Worm (Caenorhabditis elegans) whole organism, young adult: ENCODE measurements around the gene sru-21.
A peak's percentile ranks its signal among the peaks of the same experiment; 100 is the strongest.
"Not testable (repeated sequence)": the region's sequence is repeated elsewhere in the genome, so short reads cannot be mapped to it uniquely, and the experiment has no call there.

ENCODE experiments used
- B0035.1 ChIP-seq: sonication (generic microtip); optimal IDR thresholded peaks from 2 replicates; lab custom pipeline; 2016; ENCODE audit warnings: missing genetic modification characterization, mild to moderate bottlenecking, missing compliant biosample characterization, missing genotype, missing genetic modification reagents
- F57C9.4 ChIP-seq: sonication (generic microtip); optimal IDR thresholded peaks from 2 replicates; lab custom pipeline; 2017; ENCODE audit warnings: mild to moderate bottlenecking, missing genetic modification characterization, missing compliant biosample characterization
- K12H6.12 ChIP-seq: fragments of 200-800 bp; sonication (Bioruptor generic); optimal IDR thresholded peaks from 2 replicates; lab custom pipeline; 2018; ENCODE audit warnings: mild to moderate bottlenecking, missing genetic modification characterization, missing compliant biosample characterization
- Y79H2A.3 ChIP-seq: fragments of 200-800 bp; sonication (Bioruptor generic); conservative IDR thresholded peaks from 2 replicates; pipeline ENCODE4 v1.3.6; 2022; ENCODE audit warnings: missing genetic modification reagents, missing genetic modification characterization, missing compliant biosample characterization
- attf-6 ChIP-seq: fragments of 200-800 bp; sonication (Bioruptor generic); IDR thresholded peaks from 2 replicates; pipeline ENCODE4 v1.3.6; 2022; ENCODE audit warnings: missing genetic modification reagents, missing genetic modification characterization, missing compliant biosample characterization
- bed-1 ChIP-seq: fragments of 200-800 bp; sonication (Bioruptor generic); IDR thresholded peaks from 2 replicates; pipeline ENCODE4 v1.3.6; 2022; ENCODE audit warnings: missing genetic modification reagents, missing genetic modification characterization, missing compliant biosample characterization
- ceh-27 ChIP-seq: fragments of 200-800 bp; sonication (Bioruptor generic); optimal IDR thresholded peaks from 2 replicates; lab custom pipeline; 2018; ENCODE audit warnings: mild to moderate bottlenecking, missing genetic modification characterization, moderate library complexity, missing compliant biosample characterization
- ceh-58 ChIP-seq: fragments of 200-800 bp; sonication (Bioruptor generic); IDR thresholded peaks from 2 replicates; pipeline ENCODE4 v1.3.6; 2022; ENCODE audit warnings: missing genetic modification characterization, missing compliant biosample characterization
- ceh-79 ChIP-seq: sonication (generic microtip); optimal IDR thresholded peaks from 2 replicates; lab custom pipeline; 2017; ENCODE audit warnings: mild to moderate bottlenecking, missing genetic modification characterization, missing compliant biosample characterization
- efl-1 ChIP-seq: fragments of 150-350 bp; optimal IDR thresholded peaks from 2 replicates; lab custom pipeline; 2014; ENCODE audit warnings: missing biosample characterization, missing genetic modification reagents, missing genetic modification characterization
- ets-4 ChIP-seq: fragments of 200-800 bp; sonication (Bioruptor generic); optimal IDR thresholded peaks from 2 replicates; lab custom pipeline; 2018; ENCODE audit warnings: mild to moderate bottlenecking, missing genetic modification characterization, missing compliant biosample characterization
- hmg-1.2 ChIP-seq: fragments of 200-800 bp; sonication (Bioruptor generic); IDR thresholded peaks from 2 replicates; pipeline ENCODE4 v1.3.6; 2022; ENCODE audit warnings: missing genetic modification reagents, missing genetic modification characterization, missing compliant biosample characterization
- hsf-1 ChIP-seq: fragments of 200-800 bp; sonication (Bioruptor generic); IDR thresholded peaks from 2 replicates; pipeline ENCODE4 v1.3.6; 2022; ENCODE audit warnings: missing genetic modification reagents, missing genetic modification characterization, missing compliant biosample characterization
- lsl-1 ChIP-seq: fragments of 200-800 bp; sonication (Bioruptor generic); optimal IDR thresholded peaks from 2 replicates; lab custom pipeline; 2018; ENCODE audit warnings: mild to moderate bottlenecking, missing genetic modification characterization, moderate library complexity, missing compliant biosample characterization
- madf-6 ChIP-seq: fragments of 200-800 bp; sonication (Bioruptor generic); IDR thresholded peaks from 2 replicates; pipeline ENCODE4 v1.3.6; 2022; ENCODE audit warnings: missing genetic modification reagents, missing genetic modification characterization, missing compliant biosample characterization
- mxl-1 ChIP-seq: sonication (generic microtip); optimal IDR thresholded peaks from 2 replicates; lab custom pipeline; 2016; ENCODE audit warnings: missing genetic modification characterization, missing compliant biosample characterization
- nfya-1 ChIP-seq: sonication (generic microtip); optimal IDR thresholded peaks from 2 replicates; lab custom pipeline; 2017; ENCODE audit warnings: antibody characterized with exemption, missing compliant biosample characterization, missing genetic modification characterization, borderline replicate concordance; ENCODE audit not compliant: insufficient read depth
- nfyb-1 ChIP-seq: fragments of 200-800 bp; sonication (Bioruptor generic); IDR thresholded peaks from 2 replicates; pipeline ENCODE4 v1.3.6; 2022; ENCODE audit warnings: missing genetic modification reagents, missing genetic modification characterization, missing compliant biosample characterization
- nhr-27 ChIP-seq: fragments of 200-800 bp; sonication (Bioruptor generic); optimal IDR thresholded peaks from 2 replicates; lab custom pipeline; 2018; ENCODE audit warnings: mild to moderate bottlenecking, missing genetic modification characterization, moderate library complexity, missing compliant biosample characterization
- nhr-80 ChIP-seq: sonication (generic microtip); optimal IDR thresholded peaks from 2 replicates; lab custom pipeline; 2016; ENCODE audit warnings: missing genetic modification characterization, missing compliant biosample characterization
- sdz-38 ChIP-seq: sonication (generic microtip); optimal IDR thresholded peaks from 2 replicates; lab custom pipeline; 2016; ENCODE audit warnings: missing genotype, missing genetic modification characterization, missing compliant biosample characterization
- snpc-1.1 ChIP-seq: sonication (generic microtip); optimal IDR thresholded peaks from 2 replicates; lab custom pipeline; 2017; ENCODE audit warnings: missing genetic modification characterization, mild to moderate bottlenecking, missing compliant biosample characterization, antibody characterized with exemption, moderate library complexity, missing genotype, missing genetic modification reagents; ENCODE audit not compliant: insufficient read depth
- snpc-3.4 ChIP-seq: sonication (generic microtip); optimal IDR thresholded peaks from 2 replicates; lab custom pipeline; 2017; ENCODE audit warnings: missing genetic modification characterization, mild to moderate bottlenecking, missing compliant biosample characterization, antibody characterized with exemption, moderate library complexity, missing genotype, missing genetic modification reagents
- snpc-4 ChIP-seq, 5 experiments: fragments of 150-350 bp in 1 of 5; sonication (generic microtip) in 4 of 5; optimal IDR thresholded peaks; 2 replicates each; lab custom pipeline; 2014 to 2018; ENCODE audit warnings: missing genetic modification characterization in 5 of 5, missing biosample characterization in 3 of 5, antibody characterized with exemption in 2 of 5, mild to moderate bottlenecking in 2 of 5, missing compliant biosample characterization in 2 of 5, missing genotype in 2 of 5, moderate library complexity in 2 of 5, missing genetic modification reagents in 1 of 5
- sptf-2 ChIP-seq: fragments of 200-800 bp; sonication (Bioruptor generic); optimal IDR thresholded peaks from 2 replicates; lab custom pipeline; 2018; ENCODE audit warnings: mild to moderate bottlenecking, missing genetic modification characterization, missing compliant biosample characterization
- unc-62 ChIP-seq: fragments of 150-350 bp; optimal IDR thresholded peaks from 2 replicates; lab custom pipeline; 2014; ENCODE audit warnings: missing biosample characterization, missing genetic modification reagents, missing genetic modification characterization
- zfh-2 ChIP-seq: fragments of 200-800 bp; sonication (Bioruptor generic); conservative IDR thresholded peaks from 2 replicates; pipeline ENCODE4 v1.3.6; 2022; ENCODE audit warnings: missing genetic modification reagents, missing genetic modification characterization, missing compliant biosample characterization
- zim-3 ChIP-seq: sonication (generic microtip); optimal IDR thresholded peaks from 2 replicates; lab custom pipeline; 2017; ENCODE audit warnings: mild to moderate bottlenecking, missing genetic modification characterization, moderate library complexity, missing compliant biosample characterization
- ztf-22 ChIP-seq: fragments of 200-800 bp; sonication (Bioruptor generic); optimal IDR thresholded peaks from 2 replicates; lab custom pipeline; 2018; ENCODE audit warnings: mild to moderate bottlenecking, missing genetic modification characterization, moderate library complexity, missing compliant biosample characterization
- ztf-3 ChIP-seq: fragments of 200-800 bp; sonication (Bioruptor generic); optimal IDR thresholded peaks from 2 replicates; lab custom pipeline; 2018; ENCODE audit warnings: mild to moderate bottlenecking, missing genetic modification characterization, missing compliant biosample characterization

Gene sru-21

DNA sequence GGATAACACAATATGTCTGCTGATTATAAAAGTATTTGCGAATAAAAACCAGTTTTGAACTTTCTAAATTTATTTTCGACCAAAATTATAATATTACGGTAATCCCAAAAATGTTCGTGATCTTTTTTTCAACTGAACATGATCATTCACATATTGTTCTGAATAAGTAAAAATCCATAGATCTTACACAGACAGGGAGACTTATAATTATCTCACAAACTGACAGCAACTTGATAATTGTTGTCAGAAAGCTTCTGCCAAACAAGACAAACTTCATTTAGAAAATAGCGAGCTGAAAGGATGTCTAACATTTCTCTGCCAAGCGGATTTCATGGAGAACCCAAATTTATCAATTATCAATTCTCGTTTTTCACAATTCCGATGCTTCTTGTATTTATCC lies at the start of gene sru-21:
sru-21 (plus strand) TSS at position 301 of the 400 bp plus-strand sequence.
- TF ChIP-seq nhr-27 (tag; lab: Kevin White, UChicago), result no peak
- TF ChIP-seq zfh-2, result no peak
- TF ChIP-seq nhr-80 (tag; lab: Kevin White, UChicago), result no peak
- no peak for TF ChIP-seq ceh-79 (tag; lab: Kevin White, UChicago)
- TF ChIP-seq, all 124 proteins: peak for 0

DNA sequence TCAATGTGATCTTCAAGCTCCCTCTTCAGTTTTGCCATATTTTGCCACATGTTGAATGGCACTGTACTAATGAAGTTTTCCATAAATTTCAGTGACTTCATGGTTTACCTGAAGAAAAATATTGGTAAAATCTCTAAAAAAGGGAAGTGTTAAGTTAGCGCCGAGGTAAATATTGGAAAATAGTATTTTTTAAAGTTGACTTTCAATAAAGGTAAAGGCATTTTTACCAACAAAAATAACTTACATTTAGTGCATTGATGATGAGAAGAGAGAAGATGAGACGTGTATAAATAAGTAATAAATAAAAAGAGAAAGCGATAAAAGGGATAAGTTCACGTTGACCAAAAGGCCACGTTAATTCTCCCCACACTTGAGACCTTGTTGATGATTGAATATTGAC lies 48.4 kb upstream of the sru-21 start, which contains the start of gene Y45F10B.8:
Y45F10B.8 (minus strand) TSS at position 101 of the 400 bp plus-strand sequence.
- TF ChIP-seq bed-1; zim-3 (tag; lab: Kevin White, UChicago); B0035.1 (tag; lab: Kevin White, UChicago): not testable (repeated sequence)

DNA sequence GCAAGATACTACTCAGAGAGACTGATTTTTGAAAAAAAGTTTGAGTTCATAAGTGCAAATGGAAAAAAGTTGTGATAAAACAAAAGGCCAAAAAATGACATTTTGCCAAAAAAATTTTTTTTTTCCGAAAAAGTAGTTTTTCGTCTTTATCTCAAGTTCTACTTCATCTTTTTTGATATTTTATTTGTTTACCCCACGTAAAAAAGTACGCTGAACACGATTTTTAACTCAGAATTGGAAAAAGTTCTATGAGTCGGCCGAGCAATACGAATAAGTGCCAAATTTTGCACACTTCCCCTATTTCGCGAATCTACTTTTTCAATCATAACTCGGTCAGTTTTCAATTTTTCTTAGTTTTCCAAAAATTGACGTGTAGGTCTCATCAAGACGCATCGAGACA lies 47.6 kb upstream of the sru-21 start, which contains the start of gene sru-16:
sru-16 (plus strand) TSS at position 301 of the 400 bp plus-strand sequence.
- not testable (repeated sequence) for TF ChIP-seq ceh-58, nfyb-1, madf-6 (GFP tag; lab: Robert Waterston, UW)

DNA sequence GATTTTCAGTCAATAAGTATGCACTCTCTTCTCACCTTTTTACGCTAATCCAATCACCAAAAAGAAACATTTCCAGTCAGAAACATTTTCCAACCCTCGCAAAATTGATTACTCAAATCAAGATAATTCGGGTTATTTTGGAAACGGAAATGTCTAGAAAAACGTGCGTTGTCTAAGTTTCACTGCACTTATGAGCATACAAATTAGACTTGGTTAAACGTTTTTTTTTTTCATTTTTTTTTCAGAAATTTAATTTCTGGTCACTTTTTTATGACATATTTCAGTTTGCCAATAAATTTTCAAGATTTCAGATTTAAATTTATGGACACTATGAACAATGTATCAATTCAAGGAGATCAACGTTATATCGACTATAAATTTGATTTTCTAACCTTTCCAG lies 43.7 kb upstream of the sru-21 start, which contains the start of gene sru-12:
sru-12 (plus strand) TSS at position 301 of the 400 bp plus-strand sequence.
- TF ChIP-seq sdz-38 (tag; lab: Kevin White, UChicago), result no peak
- no peak for TF ChIP-seq nfya-1
- TF ChIP-seq efl-1 (GFP tag; lab: Kevin White, UChicago), result no peak
- no peak for TF ChIP-seq mxl-1
- no peak for TF ChIP-seq F57C9.4 (tag; lab: Kevin White, UChicago)
- no peak for TF ChIP-seq unc-62 (GFP tag; lab: Kevin White, UChicago)
- TF ChIP-seq snpc-3.4 (tag; lab: Kevin White, UChicago), result no peak
- no peak for TF ChIP-seq lsl-1 (GFP tag; lab: Kevin White, UChicago)

DNA sequence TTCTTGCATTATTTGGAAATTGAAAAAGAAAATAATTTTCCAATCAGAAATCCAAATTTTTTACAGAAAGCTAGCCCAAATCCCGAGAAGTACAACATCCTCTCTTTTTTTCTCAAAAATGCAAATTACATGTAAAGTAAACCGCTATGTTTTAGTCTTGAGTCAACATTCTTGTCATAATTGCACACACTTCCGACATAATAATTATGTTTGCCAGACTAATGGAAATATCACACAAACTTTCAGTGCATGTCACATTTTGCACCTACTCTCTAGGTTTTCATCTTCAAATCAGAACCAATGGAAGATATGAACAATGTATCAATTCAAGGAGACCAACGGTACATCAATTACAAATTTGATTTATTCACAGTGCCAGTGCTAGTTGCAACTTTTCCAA lies 41.9 kb upstream of the sru-21 start, which contains the start of gene sru-11:
sru-11 (plus strand) TSS at position 301 of the 400 bp plus-strand sequence.
- TF ChIP-seq K12H6.12 (no peak), nfyb-1 (GFP tag; lab: Robert Waterston, UW) (no peak), ztf-3 (GFP tag; lab: Kevin White, UChicago) (no peak), lsl-1 (GFP tag; lab: Kevin White, UChicago) (no peak), unc-62 (GFP tag; lab: Kevin White, UChicago) (no peak), ceh-27 (GFP tag; lab: Kevin White, UChicago) (no peak), ets-4 (no peak), nhr-80 (tag; lab: Kevin White, UChicago) (no peak)

DNA sequence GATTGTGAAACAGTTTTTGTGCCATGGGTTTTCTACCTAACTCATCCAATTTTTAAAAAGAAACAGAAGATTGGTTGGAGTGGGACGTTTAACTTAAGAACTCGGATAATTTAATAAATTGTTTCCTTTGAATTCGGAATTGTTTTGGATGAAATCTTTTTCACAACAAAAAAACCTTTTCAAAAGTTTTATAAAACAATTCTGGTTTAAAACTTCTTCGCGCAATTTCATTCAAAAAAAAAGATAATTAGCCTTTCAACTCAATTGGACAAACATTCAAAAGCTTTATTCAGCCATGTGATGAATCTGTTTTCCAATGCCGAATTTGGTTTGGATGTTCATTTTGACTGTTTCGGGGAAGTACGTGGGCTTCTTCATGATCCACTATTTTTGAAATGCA lies 39.4 kb upstream of the sru-21 start, which contains the start of gene Y45F10B.12:
Y45F10B.12 (plus strand) TSS at position 301 of the 400 bp plus-strand sequence.
- TF ChIP-seq sptf-2 (GFP tag; lab: Kevin White, UChicago) (no peak), Y79H2A.3 (GFP tag; lab: Robert Waterston, UW) (no peak), ztf-22 (GFP tag; lab: Kevin White, UChicago) (no peak), hsf-1 (no peak)

DNA sequence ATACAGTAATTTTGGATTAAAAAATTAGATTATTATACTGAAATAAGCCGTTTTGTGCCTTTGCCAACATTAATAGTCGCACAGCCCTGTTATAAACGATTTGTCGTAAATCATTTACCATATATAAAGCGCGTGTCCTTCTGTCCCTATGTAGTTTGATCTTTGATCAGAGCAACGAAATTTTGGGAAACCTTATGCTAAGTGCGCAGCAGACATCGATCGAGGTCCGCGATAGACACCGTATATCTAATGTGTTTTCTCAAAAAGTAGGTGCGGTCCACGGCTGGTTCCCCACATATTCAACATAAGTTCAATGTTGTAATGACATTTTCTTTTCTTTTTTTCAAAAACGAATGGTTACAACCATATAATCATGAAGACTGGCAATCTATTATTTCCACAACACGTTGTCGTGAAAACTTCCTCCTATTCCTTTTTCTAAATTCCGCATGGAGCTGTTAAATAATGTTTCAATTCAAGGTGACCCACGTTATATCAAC lies 38.0 kb upstream of the sru-21 start, which contains the start of gene sru-9:
sru-9 (plus strand) TSS at position 450 of the 500 bp plus-strand sequence.
- peak; percentile 65 for TF ChIP-seq hmg-1.2 (GFP tag; lab: Robert Waterston, UW)
- peak; percentile 25 for TF ChIP-seq snpc-1.1 (tag; lab: Kevin White, UChicago)
- TF ChIP-seq snpc-4 (GFP tag; optimal IDR thresholded peaks at IDR 0.05; lab: Kevin White, UChicago), result peak; percentile 39
- TF ChIP-seq snpc-4 (tag; optimal IDR thresholded peaks at IDR 0.05; lab: Kevin White, UChicago), result peak in 3 of 4 experiments; percentile 35 to 90 (median 78)
- TF ChIP-seq attf-6 (GFP tag; lab: Robert Waterston, UW), result peak; percentile 82
